Fruit fly (Drosophila melanogaster) ovary, adult (tissue): ENCODE data around the gene eIF2gamma.

Experiments
- CG17801 ChIP-seq: fragments of 200-800 bp; optimal IDR thresholded peaks from 2 replicates; lab custom pipeline; 2019; ENCODE audit warnings: missing biosample characterization, mild to moderate bottlenecking, missing genetic modification characterization, moderate library complexity; ENCODE audit not compliant: partially characterized antibody

The eIF2gamma gene

dm6 chr3R:15286693-15287041 lies 23.4 kb upstream of the eIF2gamma start:
- TF ChIP-seq CG17801 (GFP tag; lab: Kevin White, UChicago), result no peak

- TF ChIP-seq CG17801 (GFP tag; lab: Kevin White, UChicago), result no peak
Measured at dm6 chr3R:15286024-15286692, 22.9 kb upstream of the eIF2gamma start.

- TF ChIP-seq CG17801 (GFP tag; lab: Kevin White, UChicago), result no peak
Measured at dm6 chr3R:15282982-15283809, 19.9 kb upstream of the eIF2gamma start.

dm6 chr3R:15282326-15282725 lies 19.1 kb upstream of the eIF2gamma start:
- TF ChIP-seq CG17801 (GFP tag; lab: Kevin White, UChicago), result no peak

- TF ChIP-seq CG17801 (GFP tag; lab: Kevin White, UChicago), result no peak
Measured at dm6 chr3R:15281335-15281963, 18.2 kb upstream of the eIF2gamma start.

- peak; percentile 25 for TF ChIP-seq CG17801 (GFP tag; lab: Kevin White, UChicago)
Measured at dm6 chr3R:15280619-15281334, 17.5 kb upstream of the eIF2gamma start.

- TF ChIP-seq CG17801 (GFP tag; lab: Kevin White, UChicago), result no peak
Measured at dm6 chr3R:15277926-15278869, 14.9 kb upstream of the eIF2gamma start, which contains the start of the genes MRG15 and Tm1. MRG15 (minus strand) TSS chr3R:15278109. Tm1 (plus strand) TSS chr3R:15278220.

- peak; percentile 99 for TF ChIP-seq CG17801 (GFP tag; lab: Kevin White, UChicago)
Measured at dm6 chr3R:15275158-15275623, 11.9 kb upstream of the eIF2gamma start, which contains the start of the genes Cp190 and CG4338. Cp190 (minus strand) TSS chr3R:15275241. CG4338 (plus strand) TSS chr3R:15275522.

- TF ChIP-seq CG17801 (GFP tag; lab: Kevin White, UChicago), result no peak
Measured at dm6 chr3R:15268856-15269255, 5.6 kb upstream of the eIF2gamma start.

dm6 chr3R:15268426-15268825 lies 5.2 kb upstream of the eIF2gamma start, which contains the start of the genes CG14864 and Zip88E:
CG14864 (minus strand) TSS chr3R:15268538.
Zip88E (plus strand) TSS chr3R:15268662.
- peak; percentile 21 for TF ChIP-seq CG17801 (GFP tag; lab: Kevin White, UChicago)

dm6 chr3R:15265406-15266040 lies 2.3 kb upstream of the eIF2gamma start, which contains the start of gene ATPsynO:
ATPsynO (plus strand) TSS chr3R:15265591.
- peak; percentile 54 for TF ChIP-seq CG17801 (GFP tag; lab: Kevin White, UChicago)

- TF ChIP-seq CG17801 (GFP tag; lab: Kevin White, UChicago), result no peak
Measured at dm6 chr3R:15263946-15264345, 688 bp upstream of the eIF2gamma start.

- TF ChIP-seq CG17801 (GFP tag; lab: Kevin White, UChicago), result no peak
Measured at dm6 chr3R:15250454-15250853, 12.8 kb downstream of the eIF2gamma start.
